Fruit fly (Drosophila melanogaster): Measurements from ENCODE around the gene CG31266.

DNA sequence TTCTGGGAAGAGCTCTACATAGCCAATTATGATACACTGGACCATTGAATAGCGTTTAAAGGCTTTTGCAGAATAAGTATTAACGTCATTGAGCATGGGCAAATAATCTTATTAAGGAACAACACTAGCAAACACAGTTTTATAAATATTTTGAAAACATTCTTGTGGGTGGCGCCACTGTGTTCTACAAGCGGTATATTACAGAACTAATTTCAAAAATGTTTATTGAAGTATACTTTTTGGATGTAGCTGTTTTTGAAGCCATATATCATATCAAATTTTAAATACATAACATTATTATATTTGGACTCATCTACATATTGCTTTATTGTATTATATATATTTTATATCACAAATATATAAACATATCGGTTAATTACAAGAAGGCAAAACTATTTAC lies 23.6 kb upstream of the CG31266 start:
- TF ChIP-seq Gug (GFP tag; IDR thresholded peaks at IDR 0.05): no peak
- no peak for TF ChIP-seq Hr38 (GFP tag; optimal IDR thresholded peaks at IDR 0.05)
- TF ChIP-seq CG3919 (GFP tag; optimal IDR thresholded peaks at IDR 0.05): no peak
- TF ChIP-seq CG3032 (tag; optimal IDR thresholded peaks at IDR 0.05): no peak
- no peak for TF ChIP-seq Hr39 (GFP tag; optimal IDR thresholded peaks at IDR 0.05)
- no peak for TF ChIP-seq CG1621 (tag; optimal IDR thresholded peaks at IDR 0.05)
